Fruit fly (Drosophila melanogaster) whole organism, adult: ENCODE measurements around the gene Diedel.

Experiments
- CG12768 ChIP-seq: fragments of 200-800 bp; sonication (Bioruptor generic); optimal IDR thresholded peaks from 2 replicates; lab custom pipeline; 2017; ENCODE audit warnings: missing biosample characterization, missing genetic modification characterization, mild to moderate bottlenecking, moderate library complexity, missing genetic modification reagents
- CG14711 ChIP-seq: fragments of 200-800 bp; sonication (Bioruptor generic); optimal IDR thresholded peaks from 2 replicates; lab custom pipeline; 2018; ENCODE audit warnings: missing biosample characterization, mild to moderate bottlenecking, missing genetic modification characterization, moderate library complexity
- CG1620 ChIP-seq: fragments of 200-800 bp; sonication (Bioruptor generic); optimal IDR thresholded peaks from 2 replicates; lab custom pipeline; 2016; ENCODE audit warnings: missing biosample characterization, missing genetic modification characterization
- CG5204 ChIP-seq: fragments of 200-800 bp; sonication (Bioruptor generic); optimal IDR thresholded peaks from 2 replicates; lab custom pipeline; 2016; ENCODE audit warnings: missing biosample characterization, missing genetic modification characterization
- CG7045 ChIP-seq: fragments of 200-800 bp; sonication (Bioruptor generic); optimal IDR thresholded peaks from 2 replicates; lab custom pipeline; 2017; ENCODE audit warnings: missing biosample characterization, mild to moderate bottlenecking, missing genetic modification characterization
- CG7101 ChIP-seq: fragments of 200-800 bp; sonication (Bioruptor generic); optimal IDR thresholded peaks from 2 replicates; lab custom pipeline; 2018; ENCODE audit warnings: missing biosample characterization, mild to moderate bottlenecking, missing genetic modification characterization, moderate library complexity
- Clk ChIP-seq: fragments of 200-800 bp; sonication (Bioruptor generic); optimal IDR thresholded peaks from 2 replicates; lab custom pipeline; 2017; ENCODE audit warnings: missing biosample characterization, missing genetic modification characterization
- Hr96 ChIP-seq: fragments of 200-800 bp; sonication (Bioruptor generic); optimal IDR thresholded peaks from 2 replicates; lab custom pipeline; 2016; ENCODE audit warnings: missing biosample characterization, missing genetic modification characterization
- bab1 ChIP-seq: fragments of 200-800 bp; sonication (Bioruptor generic); optimal IDR thresholded peaks from 3 replicates; lab custom pipeline; 2019; ENCODE audit warnings: missing biosample characterization, mild to moderate bottlenecking, missing genetic modification characterization, moderate library complexity
- cnc ChIP-seq, 2 experiments: fragments of >200 bp; optimal IDR thresholded peaks; 2 replicates each; lab custom pipeline; 2017
- kay ChIP-seq: fragments of 200-800 bp; sonication (Bioruptor generic); peaks from one replicate; lab custom pipeline; 2016; ENCODE audit warnings: missing biosample characterization, missing genetic modification characterization, borderline replicate concordance
- tj ChIP-seq: fragments of 200-800 bp; sonication (Bioruptor generic); optimal IDR thresholded peaks from 3 replicates; lab custom pipeline; 2017; ENCODE audit warnings: missing biosample characterization, mild to moderate bottlenecking, missing genetic modification characterization, moderate library complexity
- toe ChIP-seq: fragments of 200-800 bp; sonication (Bioruptor generic); optimal IDR thresholded peaks from 2 replicates; lab custom pipeline; 2016; ENCODE audit warnings: missing biosample characterization, missing genetic modification characterization

DNA sequence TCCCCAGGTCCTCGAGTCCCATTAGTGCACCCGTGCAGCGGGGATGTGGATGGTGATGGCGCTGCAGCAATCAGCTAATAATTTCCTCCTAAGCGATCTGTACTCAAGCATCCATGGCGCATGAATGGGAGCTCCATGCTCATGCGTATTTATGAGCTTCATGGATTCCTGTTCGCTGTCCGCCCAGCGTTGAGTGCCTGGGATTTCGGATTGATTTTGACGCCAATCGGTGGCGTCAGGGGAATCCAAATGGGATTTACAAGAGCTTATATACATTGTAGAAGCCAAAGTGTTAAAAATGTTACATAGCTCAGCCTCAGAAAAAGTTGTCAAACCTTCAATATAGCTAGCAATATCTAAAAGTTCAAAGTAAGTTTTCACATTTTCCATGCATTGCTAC, 21.8 kb downstream of the Diedel start, which contains the start of gene ND-20L:
- TF ChIP-seq Hr96 (GFP tag; lab: Kevin White, UChicago) (no peak), kay (no peak), CG12768 (no peak), CG5204 (GFP tag; lab: Kevin White, UChicago) (no peak), tj (GFP tag; lab: Kevin White, UChicago) (no peak), CG14711 (no peak), Clk (GFP tag; lab: Kevin White, UChicago) (no peak), cnc (optimal IDR thresholded peaks at IDR 0.05; lab: Kevin White, UChicago) (no peak), CG1620 (GFP tag; lab: Kevin White, UChicago) (no peak), CG7045 (GFP tag; lab: Kevin White, UChicago) (no peak), CG7101 (tag; lab: Kevin White, UChicago) (no peak), toe (GFP tag; lab: Kevin White, UChicago) (no peak), bab1 (GFP tag; lab: Kevin White, UChicago) (no peak)
